Worm (Caenorhabditis elegans): Measurements from ENCODE around the gene F56D2.5.

ce11 chrIII:5621236-5621635 lies 40.0 kb upstream of the F56D2.5 start:
- TF ChIP-seq him-1 (tag; optimal IDR thresholded peaks at IDR 0.05): no peak
- no peak for TF ChIP-seq ama-1 (optimal IDR thresholded peaks at IDR 0.05)
- TF ChIP-seq ama-1 (GFP tag; optimal IDR thresholded peaks at IDR 0.05): no peak
- TF ChIP-seq nhr-90 (tag; optimal IDR thresholded peaks at IDR 0.05): peak; percentile 17
- TF ChIP-seq nfya-1 (tag; optimal IDR thresholded peaks at IDR 0.05; ENCODE audit: borderline replicate concordance, insufficient read depth): no peak
- no peak for TF ChIP-seq ccch-3 (GFP tag; optimal IDR thresholded peaks at IDR 0.05)
- no peak for TF ChIP-seq hrde-1 (tag; optimal IDR thresholded peaks at IDR 0.05; ENCODE audit: borderline replicate concordance)

Measured in whole organism, young adult.